Worm (Caenorhabditis elegans) whole organism, midembryonic: Measurements from ENCODE around the gene C31B8.9.

Source experiments
- T22C8.4 ChIP-seq: fragments of 200-800 bp; sonication (Bioruptor generic); IDR thresholded peaks from 2 replicates; pipeline ENCODE4 v1.3.6; 2022; ENCODE audit warnings: missing genetic modification characterization, missing compliant biosample characterization
- cog-1 ChIP-seq: sonication (generic microtip); optimal IDR thresholded peaks from 2 replicates; lab custom pipeline; 2016; ENCODE audit warnings: missing genetic modification characterization, missing compliant biosample characterization
- flt-1 ChIP-seq: fragments of 200-800 bp; sonication (Bioruptor generic); IDR thresholded peaks from 2 replicates; pipeline ENCODE4 v1.3.6; 2022; ENCODE audit warnings: missing genetic modification characterization, missing compliant biosample characterization
- klf-2 ChIP-seq: fragments of 200-800 bp; sonication (Bioruptor generic); conservative IDR thresholded peaks from 2 replicates; pipeline ENCODE4 v1.3.6; 2022; ENCODE audit warnings: missing genetic modification reagents, missing genetic modification characterization, missing compliant biosample characterization
- med-1 ChIP-seq: sonication (generic microtip); optimal IDR thresholded peaks from 2 replicates; lab custom pipeline; 2017; ENCODE audit warnings: missing genetic modification characterization, mild to moderate bottlenecking, missing compliant biosample characterization, antibody characterized with exemption, missing genetic modification reagents; ENCODE audit not compliant: insufficient read depth
- ref-1 ChIP-seq: fragments of 200-800 bp; sonication (Bioruptor generic); conservative IDR thresholded peaks from 2 replicates; pipeline ENCODE4 v1.3.6; 2022; ENCODE audit warnings: missing genetic modification reagents, missing genetic modification characterization, missing compliant biosample characterization

DNA sequence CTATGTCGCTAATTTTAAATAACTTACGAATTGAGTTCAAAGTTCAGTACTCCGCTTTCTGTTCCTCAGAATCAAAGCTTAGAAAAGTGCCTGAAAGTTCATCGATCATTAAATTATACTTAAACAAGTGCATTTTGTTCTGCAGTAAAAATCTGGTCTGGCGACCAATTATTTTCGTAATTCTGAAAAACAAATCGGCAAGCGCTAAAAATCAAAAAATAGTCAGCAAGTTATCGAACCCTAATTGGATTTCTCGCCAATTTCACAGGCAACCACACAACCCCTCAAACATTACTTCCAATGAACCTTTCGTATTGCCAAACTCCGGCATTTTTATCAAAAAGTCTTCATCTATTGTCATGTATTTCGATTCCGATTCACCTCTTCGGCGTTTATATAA is 49.8 kb downstream of the C31B8.9 start, which contains the start of gene srh-272:
- TF ChIP-seq T22C8.4 (GFP tag; lab: Robert Waterston, UW) (no peak), ref-1 (GFP tag; lab: Robert Waterston, UW) (no peak), cog-1 (tag; lab: Kevin White, UChicago) (no peak), flt-1 (GFP tag; lab: Robert Waterston, UW) (no peak), med-1 (no peak), klf-2 (no peak)
